Fruit fly (Drosophila melanogaster): ENCODE results near the gene CG14841.

CG14841 gene

dm6 chr3R:14279311-14279998 is 17.2 kb upstream of the CG14841 start (continued):
- no peak for TF ChIP-seq Poxn (GFP tag; IDR thresholded peaks at IDR 0.05)
- peak; percentile 39 for TF ChIP-seq CG31441 (GFP tag; IDR thresholded peaks at IDR 0.05)
- no peak for TF ChIP-seq CG15514 (GFP tag; optimal IDR thresholded peaks at IDR 0.05)
- peak; percentile 71 for TF ChIP-seq CG18599 (GFP tag; optimal IDR thresholded peaks at IDR 0.05)
- TF ChIP-seq CG7928 (GFP tag; optimal IDR thresholded peaks at IDR 0.05): no peak
- peak; percentile 65 for TF ChIP-seq CG2678 (tag; optimal IDR thresholded peaks at IDR 0.05)
- no peak for TF ChIP-seq vfl (GFP tag; optimal IDR thresholded peaks at IDR 0.05)
- TF ChIP-seq CG8478 (optimal IDR thresholded peaks at IDR 0.05): no peak
- no peak for TF ChIP-seq NfI (GFP tag; optimal IDR thresholded peaks at IDR 0.05)
- TF ChIP-seq CG2712 (tag; optimal IDR thresholded peaks at IDR 0.05): peak; percentile 58
- no peak for TF ChIP-seq Mrtf (GFP tag; IDR thresholded peaks at IDR 0.05)
- TF ChIP-seq MBD-R2 (GFP tag; IDR thresholded peaks at IDR 0.05): no peak
- TF ChIP-seq CG12299 (tag; optimal IDR thresholded peaks at IDR 0.05): peak; percentile 19
- TF ChIP-seq CG7556 (GFP tag; optimal IDR thresholded peaks at IDR 0.05): peak; percentile 20
- TF ChIP-seq CG12942 (GFP tag; optimal IDR thresholded peaks at IDR 0.05): no peak
- no peak for TF ChIP-seq CG13287 (GFP tag; IDR thresholded peaks at IDR 0.05; ENCODE audit: partially characterized antibody)
- no peak for TF ChIP-seq usp (GFP tag; optimal IDR thresholded peaks at IDR 0.05)
- TF ChIP-seq Hr3 (GFP tag; optimal IDR thresholded peaks at IDR 0.05): no peak
- TF ChIP-seq CG6175 (GFP tag; IDR thresholded peaks at IDR 0.05): no peak
- TF ChIP-seq CG9215 (GFP tag; IDR thresholded peaks at IDR 0.05): 0 out of 2 replicates have a peak, but pooled peaks have one; percentile 15
- no peak for TF ChIP-seq Doc2 (GFP tag; IDR thresholded peaks at IDR 0.05)
- TF ChIP-seq CG14710 (tag; optimal IDR thresholded peaks at IDR 0.05): peak; percentile 28
- no peak for TF ChIP-seq fd3F (GFP tag; optimal IDR thresholded peaks at IDR 0.05)
- no peak for TF ChIP-seq lbe (GFP tag; optimal IDR thresholded peaks at IDR 0.05)
- no peak for TF ChIP-seq CG9876 (GFP tag; optimal IDR thresholded peaks at IDR 0.05)
- no peak for TF ChIP-seq Scr (GFP tag; IDR thresholded peaks at IDR 0.05; ENCODE audit: partially characterized antibody)
- peak; percentile 21 for TF ChIP-seq phol (tag; optimal IDR thresholded peaks at IDR 0.05)
- TF ChIP-seq bsh (GFP tag; optimal IDR thresholded peaks at IDR 0.05): no peak
- peak; percentile 17 for TF ChIP-seq Asciz (GFP tag; optimal IDR thresholded peaks at IDR 0.05)
- no peak for TF ChIP-seq CG16863 (GFP tag; optimal IDR thresholded peaks at IDR 0.05)
- 0 out of 2 replicates have a peak, but pooled peaks have one; percentile 18 for TF ChIP-seq HLH3B (GFP tag; IDR thresholded peaks at IDR 0.05)
- no peak for TF ChIP-seq tio (GFP tag; optimal IDR thresholded peaks at IDR 0.05)
- no peak for TF ChIP-seq tna (GFP tag; IDR thresholded peaks at IDR 0.05; ENCODE audit: partially characterized antibody)
- TF ChIP-seq tin (GFP tag; optimal IDR thresholded peaks at IDR 0.05): no peak
- TF ChIP-seq cg (GFP tag; optimal IDR thresholded peaks at IDR 0.05): peak; percentile 57
- TF ChIP-seq H15 (GFP tag; IDR thresholded peaks at IDR 0.05): no peak
- TF ChIP-seq CG2120 (GFP tag; optimal IDR thresholded peaks at IDR 0.05): no peak
- no peak for TF ChIP-seq CG14860 (GFP tag; IDR thresholded peaks at IDR 0.05; ENCODE audit: partially characterized antibody)
- TF ChIP-seq CG12744 (GFP tag; optimal IDR thresholded peaks at IDR 0.05): no peak
- no peak for TF ChIP-seq CG11456 (GFP tag; IDR thresholded peaks at IDR 0.05)
- peak; percentile 9 for TF ChIP-seq CG13775 (GFP tag; optimal IDR thresholded peaks at IDR 0.05)
- no peak for TF ChIP-seq Dip3 (GFP tag; optimal IDR thresholded peaks at IDR 0.05)
- peak; percentile 39 for TF ChIP-seq Sox100B (GFP tag; optimal IDR thresholded peaks at IDR 0.05)
- no peak for TF ChIP-seq CG11723 (GFP tag; optimal IDR thresholded peaks at IDR 0.05)
- peak; percentile 5 for TF ChIP-seq sug (tag; optimal IDR thresholded peaks at IDR 0.05)
- peak; percentile 17 for TF ChIP-seq CG15601 (tag; optimal IDR thresholded peaks at IDR 0.05)
- no peak for TF ChIP-seq CG1832 (GFP tag; optimal IDR thresholded peaks at IDR 0.05)
- TF ChIP-seq CG10654 (GFP tag; optimal IDR thresholded peaks at IDR 0.05): no peak
- no peak for TF ChIP-seq org-1 (GFP tag; optimal IDR thresholded peaks at IDR 0.05)
- no peak for TF ChIP-seq Sry-δ (GFP tag; optimal IDR thresholded peaks at IDR 0.05)

Measured in whole organism, embryonic.